Worm (Caenorhabditis elegans) whole organism, L2 larva: Measurements from ENCODE around the gene pqn-65.

Source experiments
- C34F6.9 ChIP-seq: fragments of 150-350 bp; optimal IDR thresholded peaks from 2 replicates; lab custom pipeline; 2014; ENCODE audit warnings: missing biosample characterization, missing genetic modification characterization
- F13H6.1 ChIP-seq: sonication (generic microtip); optimal IDR thresholded peaks from 2 replicates; lab custom pipeline; 2016; ENCODE audit warnings: missing genetic modification characterization, missing compliant biosample characterization
- R02D3.7 ChIP-seq: fragments of 150-350 bp; optimal IDR thresholded peaks from 2 replicates; lab custom pipeline; 2014; ENCODE audit warnings: missing biosample characterization, missing genetic modification characterization
- Y55F3AM.14 ChIP-seq: fragments of 200-800 bp; sonication (Bioruptor generic); optimal IDR thresholded peaks from 2 replicates; lab custom pipeline; 2018; ENCODE audit warnings: mild to moderate bottlenecking, missing genetic modification characterization, missing compliant biosample characterization
- aly-2 ChIP-seq: fragments of 150-350 bp; optimal IDR thresholded peaks from 2 replicates; lab custom pipeline; 2014; ENCODE audit warnings: missing biosample characterization, missing genetic modification characterization
- ama-1 ChIP-seq: fragments of 150-350 bp; optimal IDR thresholded peaks from 2 replicates; lab custom pipeline; 2018; ENCODE audit warnings: inconsistent platforms
- ceh-16 ChIP-seq: fragments of 150-350 bp; optimal IDR thresholded peaks from 2 replicates; lab custom pipeline; 2014; ENCODE audit warnings: missing biosample characterization, missing genetic modification characterization
- ceh-82 ChIP-seq: fragments of 150-350 bp; optimal IDR thresholded peaks from 2 replicates; lab custom pipeline; 2014; ENCODE audit warnings: missing biosample characterization, missing genetic modification characterization
- dmd-4 ChIP-seq: sonication (generic microtip); optimal IDR thresholded peaks from 2 replicates; lab custom pipeline; 2017; ENCODE audit warnings: missing biosample characterization, missing genetic modification characterization
- elt-3 ChIP-seq: sonication (generic microtip); optimal IDR thresholded peaks from 2 replicates; lab custom pipeline; 2017; ENCODE audit warnings: missing biosample characterization, missing genetic modification characterization
- fos-1 ChIP-seq: fragments of 150-350 bp; optimal IDR thresholded peaks from 2 replicates; lab custom pipeline; 2014; ENCODE audit warnings: missing biosample characterization, missing genetic modification characterization
- gmeb-1 ChIP-seq: fragments of 150-350 bp; optimal IDR thresholded peaks from 2 replicates; lab custom pipeline; 2014; ENCODE audit warnings: missing biosample characterization, missing genetic modification characterization
- lin-11 ChIP-seq: fragments of 150-350 bp; sonication (generic microtip); optimal IDR thresholded peaks from 2 replicates; lab custom pipeline; 2014; ENCODE audit warnings: missing biosample characterization, missing genetic modification characterization, inconsistent platforms, mixed read lengths
- lsy-2 ChIP-seq, 2 experiments: fragments of 150-350 bp in 1 of 2; sonication (generic microtip) in 1 of 2; optimal IDR thresholded peaks; 2 replicates each; lab custom pipeline; 2014 to 2017; ENCODE audit warnings: missing biosample characterization in 2 of 2, missing genetic modification characterization in 2 of 2
- mab-5 ChIP-seq: fragments of 150-350 bp; optimal IDR thresholded peaks from 2 replicates; lab custom pipeline; 2014; ENCODE audit warnings: missing biosample characterization, missing genetic modification characterization
- mbf-1 ChIP-seq: sonication (generic microtip); optimal IDR thresholded peaks from 2 replicates; lab custom pipeline; 2017; ENCODE audit warnings: missing biosample characterization, missing genetic modification characterization
- mdl-1 ChIP-seq, 2 experiments: fragments of 150-350 bp in 1 of 2; sonication (generic microtip) in 1 of 2; optimal IDR thresholded peaks; 2 replicates each; lab custom pipeline; 2017; ENCODE audit warnings: missing biosample characterization in 2 of 2, missing genetic modification characterization in 2 of 2
- nhr-11 ChIP-seq: fragments of 150-350 bp; optimal IDR thresholded peaks from 2 replicates; lab custom pipeline; 2014; ENCODE audit warnings: missing biosample characterization, missing genetic modification characterization
- nhr-129 ChIP-seq: fragments of 150-350 bp; optimal IDR thresholded peaks from 2 replicates; lab custom pipeline; 2014; ENCODE audit warnings: missing biosample characterization, missing genetic modification characterization
- nhr-21 ChIP-seq: fragments of 150-350 bp; optimal IDR thresholded peaks from 2 replicates; lab custom pipeline; 2014; ENCODE audit warnings: missing biosample characterization, missing genetic modification characterization
- nhr-23 ChIP-seq: fragments of 150-350 bp; optimal IDR thresholded peaks from 2 replicates; lab custom pipeline; 2014; ENCODE audit warnings: missing biosample characterization, missing genetic modification reagents, missing genetic modification characterization
- nhr-237 ChIP-seq: fragments of 150-350 bp; optimal IDR thresholded peaks from 2 replicates; lab custom pipeline; 2014; ENCODE audit warnings: missing biosample characterization, missing genetic modification characterization
- nhr-25 ChIP-seq: fragments of 150-350 bp; sonication (generic microtip); optimal IDR thresholded peaks from 3 replicates; lab custom pipeline; 2014; ENCODE audit warnings: missing biosample characterization, missing genetic modification characterization
- nhr-77 ChIP-seq: fragments of 150-350 bp; optimal IDR thresholded peaks from 2 replicates; lab custom pipeline; 2014; ENCODE audit warnings: missing biosample characterization, missing genetic modification characterization
- peb-1 ChIP-seq: fragments of 150-350 bp; optimal IDR thresholded peaks from 2 replicates; lab custom pipeline; 2014; ENCODE audit warnings: missing biosample characterization, missing genetic modification characterization
- sem-4 ChIP-seq: fragments of 150-350 bp; optimal IDR thresholded peaks from 2 replicates; lab custom pipeline; 2014; ENCODE audit warnings: missing biosample characterization, missing genetic modification reagents, missing genetic modification characterization
- skn-1 ChIP-seq: sonication (generic microtip); optimal IDR thresholded peaks from 2 replicates; lab custom pipeline; 2017; ENCODE audit warnings: missing biosample characterization, missing genetic modification characterization
- sma-3 ChIP-seq: sonication (generic microtip); optimal IDR thresholded peaks from 2 replicates; lab custom pipeline; 2016; ENCODE audit warnings: missing genetic modification reagents, missing genetic modification characterization, missing compliant biosample characterization
- snpc-4 ChIP-seq: fragments of 150-350 bp; optimal IDR thresholded peaks from 2 replicates; lab custom pipeline; 2014; ENCODE audit warnings: missing biosample characterization, missing genetic modification characterization
- unc-39 ChIP-seq: fragments of 150-350 bp; optimal IDR thresholded peaks from 2 replicates; lab custom pipeline; 2014; ENCODE audit warnings: missing biosample characterization, missing genetic modification characterization
- unc-55 ChIP-seq: fragments of 150-350 bp; sonication (generic microtip); optimal IDR thresholded peaks from 3 replicates; lab custom pipeline; 2014; ENCODE audit warnings: missing biosample characterization, missing genetic modification reagents, missing genetic modification characterization
- unc-62 ChIP-seq: fragments of 150-350 bp; optimal IDR thresholded peaks from 2 replicates; lab custom pipeline; 2014; ENCODE audit warnings: missing biosample characterization, missing genetic modification reagents, missing genetic modification characterization
- ztf-1 ChIP-seq: fragments of 200-800 bp; sonication (Bioruptor generic); conservative IDR thresholded peaks from 2 replicates; pipeline ENCODE4 v1.3.6; 2022; ENCODE audit warnings: missing genetic modification characterization, missing compliant biosample characterization
- ztf-4 ChIP-seq: fragments of 150-350 bp; optimal IDR thresholded peaks from 2 replicates; lab custom pipeline; 2014; ENCODE audit warnings: missing biosample characterization, missing genetic modification characterization

The pqn-65 gene

DNA sequence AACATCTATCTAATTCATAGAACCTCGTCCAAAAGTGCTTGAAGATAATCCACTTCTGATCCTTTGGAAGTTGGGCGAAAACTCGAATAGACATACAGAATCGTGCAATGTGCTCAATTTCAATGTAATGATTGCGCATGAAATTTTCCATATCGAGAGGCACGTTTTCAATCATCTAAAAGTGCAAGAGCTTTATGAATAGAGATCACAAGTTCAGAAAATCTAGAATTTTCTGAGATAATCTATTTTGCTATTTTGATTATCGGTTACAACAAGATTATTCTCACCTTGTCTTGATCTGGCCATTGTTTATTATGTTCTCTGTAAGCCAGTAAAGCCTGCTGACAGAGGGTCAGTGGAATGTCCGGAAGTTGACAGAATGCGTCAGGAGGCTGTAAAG is 38.1 kb upstream of the pqn-65 start:
- no peak for TF ChIP-seq dmd-4
- no peak for TF ChIP-seq gmeb-1

DNA sequence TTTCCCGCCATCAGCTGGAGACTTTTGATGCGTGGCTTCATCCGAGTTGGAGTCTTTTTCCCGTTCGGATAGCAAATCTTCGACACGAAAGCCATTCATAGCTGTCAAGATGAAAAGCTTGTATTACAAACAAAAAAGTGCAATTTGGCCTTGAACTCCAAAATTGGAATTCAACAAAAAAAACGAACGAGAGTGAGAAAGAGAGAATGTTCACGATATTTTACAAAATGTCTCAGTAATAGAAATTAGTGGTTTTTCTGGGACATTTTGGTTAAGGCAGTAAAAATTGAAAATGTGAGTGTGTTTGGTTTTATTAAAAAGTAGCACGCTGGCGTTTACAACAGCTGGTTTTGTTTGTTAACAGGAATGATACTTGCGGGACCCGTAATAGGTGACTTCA is 34.6 kb upstream of the pqn-65 start, which contains the start of gene ceh-1:
Gene ceh-1, minus strand, starts transcription at position 101 of the 400 bp plus-strand sequence.
- no peak for TF ChIP-seq mab-5 (tag; lab: Kevin White, UChicago)
- TF ChIP-seq Y55F3AM.14 (GFP tag; lab: Kevin White, UChicago), result no peak
- no peak for TF ChIP-seq ztf-4
- TF ChIP-seq snpc-4 (tag; lab: Kevin White, UChicago), result no peak
- TF ChIP-seq F13H6.1 (tag; lab: Kevin White, UChicago), result no peak
- no peak for TF ChIP-seq nhr-23
- TF ChIP-seq dmd-4, result no peak
- no peak for TF ChIP-seq peb-1 (tag; lab: Kevin White, UChicago)
- TF ChIP-seq nhr-129 (tag; lab: Kevin White, UChicago), result no peak
- no peak for TF ChIP-seq nhr-77
- no peak for TF ChIP-seq gmeb-1
- no peak for TF ChIP-seq unc-62 (GFP tag; lab: Kevin White, UChicago)
- no peak for TF ChIP-seq sem-4 (tag; lab: Kevin White, UChicago)
- no peak for TF ChIP-seq nhr-237
- TF ChIP-seq unc-55, result no peak
- TF ChIP-seq nhr-11 (tag; lab: Kevin White, UChicago), result no peak
- no peak for TF ChIP-seq skn-1 (tag; lab: Kevin White, UChicago)
- TF ChIP-seq ama-1 (lab: Kevin White, UChicago), result no peak
- TF ChIP-seq ztf-1 (GFP tag; lab: Robert Waterston, UW), result no peak
- no peak for TF ChIP-seq nhr-25 (tag; lab: Kevin White, UChicago)

DNA sequence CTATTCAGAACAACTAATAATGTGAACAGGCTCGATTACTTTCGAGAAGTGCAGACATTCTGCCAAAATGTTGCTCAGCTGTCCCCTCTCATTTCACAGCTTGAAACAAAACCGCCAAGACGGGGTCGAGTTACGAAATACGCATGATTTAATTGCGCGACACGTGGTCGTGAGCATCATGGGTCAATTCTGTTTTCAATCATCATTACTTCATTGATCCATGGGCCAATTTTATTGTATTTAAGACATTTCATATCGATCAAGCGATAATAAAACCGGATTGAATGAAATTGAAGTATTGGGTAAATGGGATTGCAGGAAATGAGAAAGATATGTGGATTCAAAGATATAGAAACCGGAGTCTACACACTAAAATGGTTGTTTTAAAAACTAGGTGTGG is 33.5 kb upstream of the pqn-65 start:
- TF ChIP-seq peb-1 (tag; lab: Kevin White, UChicago) (no peak), unc-55 (no peak), lin-11 (tag; lab: Kevin White, UChicago) (no peak), elt-3 (tag; lab: Kevin White, UChicago) (no peak), ceh-16 (no peak), R02D3.7 (tag; lab: Kevin White, UChicago) (no peak), nhr-77 (no peak)

DNA sequence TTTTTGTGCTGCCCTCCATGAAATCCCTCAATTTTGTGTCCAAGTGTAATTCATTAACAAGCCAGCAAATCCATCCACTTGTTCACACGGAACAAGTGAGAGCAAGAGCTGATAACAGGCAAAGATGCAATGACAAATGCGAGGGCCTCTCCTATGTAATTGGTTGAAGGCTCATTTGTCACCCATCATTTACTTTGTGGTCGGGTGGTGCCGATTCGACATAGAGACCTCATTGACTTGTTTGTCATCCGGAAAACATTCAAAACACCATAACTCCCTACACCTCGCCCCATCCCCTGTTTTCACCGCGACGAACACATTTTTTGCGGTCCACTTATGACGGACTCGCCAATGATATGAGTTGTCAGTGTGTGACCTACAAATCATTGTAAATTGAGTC is 32.0 kb upstream of the pqn-65 start:
- no peak for TF ChIP-seq F13H6.1 (tag; lab: Kevin White, UChicago)
- no peak for TF ChIP-seq nhr-129 (tag; lab: Kevin White, UChicago)
- no peak for TF ChIP-seq nhr-21 (tag; lab: Kevin White, UChicago)
- no peak for TF ChIP-seq lsy-2 (tag; optimal IDR thresholded peaks at IDR 0.05; lab: Kevin White, UChicago)
- no peak for TF ChIP-seq nhr-77
- TF ChIP-seq aly-2 (tag; lab: Kevin White, UChicago), result no peak
- TF ChIP-seq ztf-1 (GFP tag; lab: Robert Waterston, UW), result no peak
- no peak for TF ChIP-seq unc-55
- TF ChIP-seq nhr-237, result no peak
- TF ChIP-seq mab-5 (tag; lab: Kevin White, UChicago), result no peak
- TF ChIP-seq C34F6.9 (tag; lab: Kevin White, UChicago), result no peak
- TF ChIP-seq mbf-1, result no peak
- no peak for TF ChIP-seq sma-3 (GFP tag; lab: Kevin White, UChicago)
- no peak for TF ChIP-seq nhr-11 (tag; lab: Kevin White, UChicago)
- TF ChIP-seq nhr-25 (tag; lab: Kevin White, UChicago), result no peak
- no peak for TF ChIP-seq fos-1 (tag; lab: Kevin White, UChicago)
- TF ChIP-seq unc-39 (tag; lab: Kevin White, UChicago), result no peak
- no peak for TF ChIP-seq dmd-4

DNA sequence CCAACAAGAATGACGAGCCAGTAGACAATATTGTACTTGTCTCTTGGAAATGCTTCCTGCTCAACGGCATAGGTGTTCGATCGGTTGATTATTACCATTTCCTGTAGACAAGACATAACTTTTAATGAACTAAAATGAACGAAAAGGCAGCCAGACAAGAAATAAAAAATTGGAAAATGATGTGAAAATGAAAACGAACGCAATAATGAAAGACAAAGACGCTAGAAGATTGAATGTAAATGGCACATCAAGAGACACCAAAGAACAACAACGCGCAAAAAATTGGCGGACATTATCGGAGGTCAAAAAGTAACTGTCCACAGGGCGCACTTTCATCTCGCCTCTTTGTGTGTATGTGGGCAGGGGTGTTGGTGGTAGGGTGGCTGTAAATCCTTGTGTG is 29.7 kb upstream of the pqn-65 start, which contains the start of gene ent-5:
Gene ent-5, minus strand, starts transcription at position 101 of the 400 bp plus-strand sequence.
- TF ChIP-seq mdl-1 (tag; optimal IDR thresholded peaks at IDR 0.05; lab: Kevin White, UChicago) (no peak), mab-5 (tag; lab: Kevin White, UChicago) (no peak), dmd-4 (no peak), nhr-25 (tag; lab: Kevin White, UChicago) (no peak), ceh-82 (tag; lab: Kevin White, UChicago) (no peak), C34F6.9 (tag; lab: Kevin White, UChicago) (no peak), nhr-23 (no peak), snpc-4 (tag; lab: Kevin White, UChicago) (no peak), unc-62 (GFP tag; lab: Kevin White, UChicago) (no peak), ztf-1 (GFP tag; lab: Robert Waterston, UW) (no peak)
- TF ChIP-seq, all 48 proteins: peak for 0
